Worm (Caenorhabditis elegans) whole organism, mixed stage, embryonic: Measurements from ENCODE around the gene T14B4.20.

ENCODE experiments used
- M03D4.4 ChIP-seq: sonication (generic microtip); optimal IDR thresholded peaks from 2 replicates; lab custom pipeline; 2017; ENCODE audit warnings: mild to moderate bottlenecking, missing genetic modification characterization, missing compliant biosample characterization
- bed-3 ChIP-seq: fragments of 200-800 bp; sonication (Bioruptor generic); optimal IDR thresholded peaks from 3 replicates; lab custom pipeline; 2018; ENCODE audit warnings: mild to moderate bottlenecking, missing genetic modification characterization, moderate library complexity, missing compliant biosample characterization
- blmp-1 ChIP-seq: fragments of 150-350 bp; optimal IDR thresholded peaks from 2 replicates; lab custom pipeline; 2014; ENCODE audit warnings: missing biosample characterization, missing genetic modification characterization
- ceh-39 ChIP-seq: fragments of 150-350 bp; optimal IDR thresholded peaks from 2 replicates; lab custom pipeline; 2014; ENCODE audit warnings: missing biosample characterization, missing genetic modification characterization
- ceh-43 ChIP-seq: fragments of 200-800 bp; sonication (Bioruptor generic); optimal IDR thresholded peaks from 2 replicates; lab custom pipeline; 2018; ENCODE audit warnings: mild to moderate bottlenecking, missing genetic modification characterization, moderate library complexity, missing compliant biosample characterization
- ceh-83 ChIP-seq: fragments of 200-800 bp; sonication (Bioruptor generic); optimal IDR thresholded peaks from 2 replicates; lab custom pipeline; 2018; ENCODE audit warnings: mild to moderate bottlenecking, missing genetic modification characterization, missing compliant biosample characterization
- cnd-1 ChIP-seq: fragments of 200-800 bp; sonication (Bioruptor generic); optimal IDR thresholded peaks from 2 replicates; lab custom pipeline; 2018; ENCODE audit warnings: mild to moderate bottlenecking, missing genetic modification characterization, missing compliant biosample characterization
- elt-1 ChIP-seq: sonication (generic microtip); optimal IDR thresholded peaks from 2 replicates; lab custom pipeline; 2017; ENCODE audit warnings: missing genetic modification characterization, mild to moderate bottlenecking, missing compliant biosample characterization, antibody characterized with exemption, moderate library complexity, borderline replicate concordance; ENCODE audit not compliant: insufficient read depth
- elt-3 ChIP-seq: fragments of 150-350 bp; optimal IDR thresholded peaks from 2 replicates; lab custom pipeline; 2014; ENCODE audit warnings: missing biosample characterization, missing genetic modification characterization
- flh-1 ChIP-seq: fragments of 200-800 bp; sonication (Bioruptor generic); optimal IDR thresholded peaks from 2 replicates; lab custom pipeline; 2018; ENCODE audit warnings: mild to moderate bottlenecking, missing genetic modification characterization, moderate library complexity, missing compliant biosample characterization
- hlh-1 ChIP-seq: fragments of 150-350 bp; optimal IDR thresholded peaks from 2 replicates; lab custom pipeline; 2014; ENCODE audit warnings: missing biosample characterization, missing genetic modification reagents, missing genetic modification characterization
- lin-13 ChIP-seq: fragments of 150-350 bp; optimal IDR thresholded peaks from 2 replicates; lab custom pipeline; 2014; ENCODE audit warnings: missing biosample characterization, missing genetic modification characterization
- lin-32 ChIP-seq: fragments of 200-800 bp; sonication (Bioruptor generic); optimal IDR thresholded peaks from 2 replicates; lab custom pipeline; 2018; ENCODE audit warnings: mild to moderate bottlenecking, missing genetic modification characterization, missing compliant biosample characterization
- mab-5 ChIP-seq: fragments of 150-350 bp; optimal IDR thresholded peaks from 2 replicates; lab custom pipeline; 2014; ENCODE audit warnings: missing biosample characterization, missing genetic modification characterization
- mep-1 ChIP-seq: fragments of 150-350 bp; optimal IDR thresholded peaks from 2 replicates; lab custom pipeline; 2017; ENCODE audit warnings: missing biosample characterization, missing genetic modification reagents, missing genetic modification characterization, inconsistent platforms
- mls-2 ChIP-seq: sonication (generic microtip); optimal IDR thresholded peaks from 2 replicates; lab custom pipeline; 2016; ENCODE audit warnings: mild to moderate bottlenecking, missing genetic modification characterization, moderate library complexity, missing compliant biosample characterization
- nhr-12 ChIP-seq: fragments of 150-350 bp; optimal IDR thresholded peaks from 2 replicates; lab custom pipeline; 2014; ENCODE audit warnings: missing biosample characterization, missing genetic modification characterization
- nhr-2 ChIP-seq: fragments of 150-350 bp; optimal IDR thresholded peaks from 2 replicates; lab custom pipeline; 2014; ENCODE audit warnings: missing biosample characterization, missing genetic modification characterization
- nhr-237 ChIP-seq: fragments of 150-350 bp; optimal IDR thresholded peaks from 2 replicates; lab custom pipeline; 2014; ENCODE audit warnings: missing biosample characterization, missing genetic modification characterization
- nhr-28 ChIP-seq: fragments of 150-350 bp; optimal IDR thresholded peaks from 2 replicates; lab custom pipeline; 2014; ENCODE audit warnings: missing biosample characterization, missing genetic modification characterization
- nhr-76 ChIP-seq: sonication (generic microtip); optimal IDR thresholded peaks from 2 replicates; lab custom pipeline; 2017; ENCODE audit warnings: missing biosample characterization, missing genetic modification characterization
- pha-4 ChIP-seq: fragments of 150-350 bp; optimal IDR thresholded peaks from 2 replicates; lab custom pipeline; 2018; ENCODE audit warnings: missing biosample characterization, missing genetic modification reagents, missing genetic modification characterization
- snpc-4 ChIP-seq: fragments of 150-350 bp; optimal IDR thresholded peaks from 2 replicates; lab custom pipeline; 2014; ENCODE audit warnings: missing biosample characterization, missing genetic modification characterization
- sptf-1 ChIP-seq: sonication (generic microtip); optimal IDR thresholded peaks from 2 replicates; lab custom pipeline; 2017; ENCODE audit warnings: mild to moderate bottlenecking, missing genetic modification characterization, moderate library complexity, missing compliant biosample characterization
- tbx-8 ChIP-seq: fragments of 200-800 bp; sonication (Bioruptor generic); optimal IDR thresholded peaks from 2 replicates; lab custom pipeline; 2018; ENCODE audit warnings: mild to moderate bottlenecking, missing genetic modification characterization, moderate library complexity, missing compliant biosample characterization
- unc-120 ChIP-seq: sonication (generic microtip); optimal IDR thresholded peaks from 2 replicates; lab custom pipeline; 2017; ENCODE audit warnings: missing genetic modification characterization, missing compliant biosample characterization; ENCODE audit not compliant: poor library complexity, severe bottlenecking
- unc-39 ChIP-seq: fragments of 150-350 bp; optimal IDR thresholded peaks from 2 replicates; lab custom pipeline; 2014; ENCODE audit warnings: missing biosample characterization, missing genetic modification characterization
- unc-62 ChIP-seq: fragments of 150-350 bp; optimal IDR thresholded peaks from 2 replicates; lab custom pipeline; 2014; ENCODE audit warnings: missing biosample characterization, missing genetic modification reagents, missing genetic modification characterization
- ztf-11 ChIP-seq: fragments of 150-350 bp; optimal IDR thresholded peaks from 2 replicates; lab custom pipeline; 2014; ENCODE audit warnings: missing biosample characterization, missing genetic modification characterization

Gene T14B4.20

DNA sequence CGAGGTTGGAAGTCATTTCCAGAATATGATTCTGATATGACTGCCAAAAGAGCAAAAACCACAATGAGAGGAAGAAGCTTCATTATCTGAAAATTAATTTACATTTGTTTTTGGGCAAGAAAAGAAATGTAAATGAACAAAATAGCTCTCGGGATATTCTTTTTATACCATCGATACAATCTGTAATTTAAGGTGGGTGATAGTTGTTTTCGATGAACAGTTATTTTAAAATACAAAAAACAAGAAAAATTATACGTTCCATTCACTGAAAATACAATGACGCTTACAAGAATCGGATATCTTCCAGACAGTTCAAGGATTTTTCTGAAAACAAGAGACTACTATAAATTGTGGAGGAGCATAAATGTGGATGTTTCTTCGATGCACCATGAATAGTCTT, 27.9 kb downstream of the T14B4.20 start, which contains the start of gene ins-15:
ins-15 (minus strand) TSS at position 101 of the 400 bp plus-strand sequence.
- TF ChIP-seq elt-3 (tag; lab: Kevin White, UChicago) = no peak
- no peak for TF ChIP-seq unc-120 (tag; lab: Kevin White, UChicago)
- TF ChIP-seq nhr-28 (tag; lab: Kevin White, UChicago) = no peak

DNA sequence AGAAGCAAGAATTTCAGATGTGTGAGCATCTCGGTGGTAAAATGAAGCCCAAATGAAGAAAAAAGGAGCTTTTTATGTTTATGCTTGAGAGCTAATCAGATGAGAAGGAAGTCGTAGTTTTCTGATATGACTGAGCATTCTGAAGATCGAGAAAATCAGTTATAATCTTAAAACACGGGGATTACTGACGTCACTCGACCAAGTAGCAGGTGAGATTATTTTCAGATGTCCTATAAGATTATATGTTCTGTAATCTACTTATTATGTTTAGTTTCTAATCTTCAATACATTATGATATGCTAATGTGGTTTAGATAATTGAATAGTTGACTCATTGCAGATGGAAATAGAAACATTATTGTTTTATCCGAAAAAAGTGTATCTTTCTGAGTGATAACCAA, 29.1 kb downstream of the T14B4.20 start, which contains the start of gene ins-14:
ins-14 (minus strand) TSS at position 32 of the 400 bp plus-strand sequence.
- TF ChIP-seq flh-1 (no peak), mep-1 (tag; lab: Kevin White, UChicago) (no peak), nhr-237 (tag; lab: Kevin White, UChicago) (no peak), tbx-8 (GFP tag; lab: Kevin White, UChicago) (no peak), ztf-11 (tag; lab: Kevin White, UChicago) (no peak), sptf-1 (no peak), hlh-1 (tag; lab: Kevin White, UChicago) (no peak), ceh-83 (GFP tag; lab: Kevin White, UChicago) (no peak), mls-2 (no peak), mab-5 (tag; lab: Kevin White, UChicago) (no peak), snpc-4 (tag; lab: Kevin White, UChicago) (no peak), lin-13 (tag; lab: Kevin White, UChicago) (no peak), unc-62 (GFP tag; lab: Kevin White, UChicago) (no peak), pha-4 (tag; lab: Kevin White, UChicago) (no peak), nhr-12 (no peak), unc-120 (tag; lab: Kevin White, UChicago) (no peak), elt-1 (tag; lab: Kevin White, UChicago) (no peak), nhr-76 (tag; lab: Kevin White, UChicago) (no peak)
- TF ChIP-seq, all 35 proteins: peak for 0

DNA sequence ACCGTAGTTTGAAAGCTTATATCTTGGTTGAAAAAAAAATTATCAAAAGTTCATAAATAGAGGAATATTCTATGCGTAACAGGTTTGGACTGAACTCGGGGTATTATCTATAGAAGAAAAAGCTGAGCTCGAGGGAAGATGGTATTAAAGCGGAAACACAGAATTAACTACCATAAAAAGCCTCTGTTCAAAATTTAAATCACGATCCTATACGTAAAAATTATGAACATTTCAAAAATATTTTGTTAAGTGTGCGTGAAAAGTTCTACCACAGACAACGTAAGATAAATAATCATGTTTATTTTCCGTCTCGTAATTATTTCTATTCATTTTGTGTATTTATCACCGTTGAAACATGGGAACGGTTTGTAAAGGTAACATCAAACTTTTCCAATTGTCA, 29.7 kb downstream of the T14B4.20 start, which contains the start of gene F41G3.5:
F41G3.5 (plus strand) TSS at position 301 of the 400 bp plus-strand sequence.
- no peak for TF ChIP-seq tbx-8 (GFP tag; lab: Kevin White, UChicago)
- no peak for TF ChIP-seq nhr-2 (tag; lab: Kevin White, UChicago)
- TF ChIP-seq ztf-11 (tag; lab: Kevin White, UChicago) = no peak
- TF ChIP-seq elt-1 (tag; lab: Kevin White, UChicago) = no peak
- TF ChIP-seq pha-4 (tag; lab: Kevin White, UChicago) = no peak
- TF ChIP-seq cnd-1 = no peak
- no peak for TF ChIP-seq ceh-39 (tag; lab: Kevin White, UChicago)
- TF ChIP-seq nhr-28 (tag; lab: Kevin White, UChicago) = no peak
- no peak for TF ChIP-seq mep-1 (tag; lab: Kevin White, UChicago)
- TF ChIP-seq elt-3 (tag; lab: Kevin White, UChicago) = no peak
- no peak for TF ChIP-seq unc-62 (GFP tag; lab: Kevin White, UChicago)
- no peak for TF ChIP-seq mls-2
- TF ChIP-seq unc-39 = no peak
- TF ChIP-seq nhr-76 (tag; lab: Kevin White, UChicago) = no peak
- no peak for TF ChIP-seq lin-13 (tag; lab: Kevin White, UChicago)
- TF ChIP-seq bed-3 = no peak
- no peak for TF ChIP-seq mab-5 (tag; lab: Kevin White, UChicago)
- TF ChIP-seq M03D4.4 (tag; lab: Kevin White, UChicago) = no peak
- TF ChIP-seq, all 35 proteins: peak for 0

DNA sequence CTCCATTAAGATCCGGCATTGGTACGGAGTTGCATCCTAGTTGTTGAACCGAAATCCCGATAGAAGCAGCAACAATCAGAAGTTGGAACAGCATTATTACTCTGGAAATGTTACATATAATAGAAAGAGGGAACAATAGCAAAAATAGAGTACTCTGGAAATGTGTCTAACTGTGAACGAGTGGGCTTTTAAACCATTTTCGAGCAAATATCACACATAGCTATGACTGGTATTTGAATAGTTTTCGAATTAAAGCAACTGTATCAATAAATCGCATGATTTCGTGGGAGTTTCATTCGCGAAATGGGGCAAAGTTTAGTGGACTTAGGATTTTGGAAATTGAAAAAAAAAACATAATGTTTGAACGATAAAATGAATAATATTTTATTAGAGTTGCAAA, 32.7 kb downstream of the T14B4.20 start, which contains the start of gene F41G3.10:
F41G3.10 (minus strand) TSS at position 101 of the 400 bp plus-strand sequence.
- no peak for TF ChIP-seq unc-62 (GFP tag; lab: Kevin White, UChicago)
- no peak for TF ChIP-seq ceh-39 (tag; lab: Kevin White, UChicago)
- TF ChIP-seq blmp-1 (tag; lab: Kevin White, UChicago) = no peak
- no peak for TF ChIP-seq mep-1 (tag; lab: Kevin White, UChicago)
- TF ChIP-seq unc-39 = no peak
- no peak for TF ChIP-seq snpc-4 (tag; lab: Kevin White, UChicago)
- no peak for TF ChIP-seq lin-13 (tag; lab: Kevin White, UChicago)
- no peak for TF ChIP-seq hlh-1 (tag; lab: Kevin White, UChicago)
- TF ChIP-seq sptf-1 = no peak

DNA sequence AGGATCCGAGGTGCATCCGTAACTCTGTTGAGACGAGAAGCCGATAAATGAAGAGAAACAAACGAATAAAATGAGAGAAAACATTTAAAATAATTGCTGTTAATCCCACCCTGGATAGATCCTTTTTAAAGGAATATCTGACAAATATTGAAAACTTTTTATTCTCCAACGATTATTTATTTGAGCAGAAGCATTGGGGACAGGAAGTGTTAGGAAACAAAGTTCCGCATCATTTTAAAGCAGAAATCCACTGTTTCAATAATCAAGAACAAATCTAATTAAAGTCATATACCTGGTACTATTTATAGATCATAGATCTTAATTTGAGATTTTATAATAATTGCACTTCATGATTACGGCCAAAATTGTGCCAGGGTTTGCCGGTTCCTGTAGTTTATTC, 34.2 kb downstream of the T14B4.20 start, which contains the start of gene F41G3.20:
F41G3.20 (minus strand) TSS at position 101 of the 400 bp plus-strand sequence.
- TF ChIP-seq flh-1 (no peak), lin-32 (GFP tag; lab: Kevin White, UChicago) (no peak), ceh-43 (GFP tag; lab: Kevin White, UChicago) (no peak)
